Fruit fly (Drosophila melanogaster): ENCODE measurements around the gene frc.

- TF ChIP-seq Sin3A (optimal IDR thresholded peaks at IDR 0.05) (no peak), insv (optimal IDR thresholded peaks at IDR 0.05) (no peak), psq (optimal IDR thresholded peaks at IDR 0.05) (no peak), h (optimal IDR thresholded peaks at IDR 0.05) (no peak), ttk (optimal IDR thresholded peaks at IDR 0.05) (no peak)
Measured at dm6 chr3L:17407073-17407472, 25.9 kb downstream of the frc start.
